Worm (Caenorhabditis elegans): ENCODE results near the gene ints-7.
A peak's percentile ranks its signal among the peaks of the same experiment; 100 is the strongest.

Gene ints-7

DNA sequence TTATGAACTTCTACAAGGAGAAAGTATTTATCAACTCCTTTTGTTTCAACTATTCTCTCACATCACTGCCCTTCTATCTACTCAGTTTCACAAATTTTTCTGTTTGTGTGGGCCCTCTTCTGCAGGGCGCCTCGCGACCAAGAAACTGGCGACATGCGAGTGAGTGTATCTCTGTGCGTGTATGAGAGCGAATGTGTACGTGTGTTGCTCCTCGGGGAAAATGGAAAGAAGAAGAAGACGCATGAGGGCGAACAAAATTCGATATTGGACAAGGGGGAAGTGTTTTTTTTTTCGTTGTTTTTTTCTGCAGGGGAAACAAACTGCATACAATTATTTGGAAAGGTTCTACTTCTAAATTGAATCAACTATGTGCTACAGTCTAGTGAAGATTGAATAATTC lies 38.9 kb downstream of the ints-7 start:
- TF ChIP-seq unc-62 (GFP tag; optimal IDR thresholded peaks at IDR 0.05) (no peak), lin-13 (tag; optimal IDR thresholded peaks at IDR 0.05) (no peak), ces-1 (GFP tag; optimal IDR thresholded peaks at IDR 0.05) (no peak), nhr-12 (tag; optimal IDR thresholded peaks at IDR 0.05) (no peak), sptf-1 (tag; optimal IDR thresholded peaks at IDR 0.05) (no peak), zip-8 (tag; optimal IDR thresholded peaks at IDR 0.05) (no peak), ceh-83 (GFP tag; optimal IDR thresholded peaks at IDR 0.05) (no peak), ceh-43 (GFP tag; optimal IDR thresholded peaks at IDR 0.05) (no peak), flh-1 (GFP tag; optimal IDR thresholded peaks at IDR 0.05) (no peak)

- TF ChIP-seq sem-2 (GFP tag; optimal IDR thresholded peaks at IDR 0.05) = peak; percentile 36
- TF ChIP-seq ceh-39 (tag; optimal IDR thresholded peaks at IDR 0.05) = no peak
Measured at ce11 chrII:11622605-11623004, 40.0 kb downstream of the ints-7 start.

- no peak for TF ChIP-seq unc-39 (tag; optimal IDR thresholded peaks at IDR 0.05)
- no peak for TF ChIP-seq M03D4.4 (tag; optimal IDR thresholded peaks at IDR 0.05)
- TF ChIP-seq tbx-8 (GFP tag; optimal IDR thresholded peaks at IDR 0.05) = no peak
- no peak for TF ChIP-seq ces-1 (GFP tag; optimal IDR thresholded peaks at IDR 0.05)
- no peak for TF ChIP-seq mab-5 (tag; optimal IDR thresholded peaks at IDR 0.05)
- TF ChIP-seq mls-2 (tag; optimal IDR thresholded peaks at IDR 0.05) = no peak
- no peak for TF ChIP-seq ham-2 (GFP tag; optimal IDR thresholded peaks at IDR 0.05)
- TF ChIP-seq nhr-76 (tag; optimal IDR thresholded peaks at IDR 0.05) = no peak
- TF ChIP-seq zip-8 (tag; optimal IDR thresholded peaks at IDR 0.05) = no peak
- TF ChIP-seq sptf-1 (tag; optimal IDR thresholded peaks at IDR 0.05) = no peak
- no peak for TF ChIP-seq mep-1 (tag; optimal IDR thresholded peaks at IDR 0.05)
- no peak for TF ChIP-seq nhr-237 (tag; optimal IDR thresholded peaks at IDR 0.05)
- no peak for TF ChIP-seq elt-1 (tag; optimal IDR thresholded peaks at IDR 0.05; ENCODE audit: borderline replicate concordance, insufficient read depth)
- no peak for TF ChIP-seq nhr-2 (tag; optimal IDR thresholded peaks at IDR 0.05)
- TF ChIP-seq hlh-1 (tag; optimal IDR thresholded peaks at IDR 0.05) = no peak
- TF ChIP-seq lin-13 (tag; optimal IDR thresholded peaks at IDR 0.05) = no peak
- TF ChIP-seq unc-120 (tag; optimal IDR thresholded peaks at IDR 0.05; ENCODE audit: poor library complexity, severe bottlenecking) = no peak
Measured at ce11 chrII:11627904-11628303, 45.3 kb downstream of the ints-7 start.

DNA sequence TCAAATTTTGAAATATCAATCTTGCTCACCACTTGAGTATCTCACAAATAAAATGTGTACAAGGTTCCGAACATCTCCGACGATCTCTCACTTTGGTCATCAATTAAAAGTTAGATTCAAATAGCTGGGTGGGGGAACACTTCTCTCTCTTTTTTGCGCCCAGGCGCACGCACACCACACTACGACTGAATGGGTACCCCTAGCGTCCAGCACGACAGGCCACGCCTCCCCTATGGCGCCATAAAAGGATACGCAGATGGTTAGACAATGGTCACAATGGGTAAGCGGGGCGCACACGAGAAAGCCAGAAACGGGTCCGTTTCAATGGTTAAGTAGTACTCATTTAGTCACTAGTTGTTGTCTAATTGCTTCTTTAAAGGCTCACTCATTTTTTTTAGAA lies 47.3 kb downstream of the ints-7 start:
- TF ChIP-seq sptf-1 (tag; optimal IDR thresholded peaks at IDR 0.05) = peak; percentile 19
- peak; percentile 4 for TF ChIP-seq cnd-1 (tag; optimal IDR thresholded peaks at IDR 0.05)
- TF ChIP-seq zip-8 (tag; optimal IDR thresholded peaks at IDR 0.05) = no peak
- TF ChIP-seq nhr-237 (tag; optimal IDR thresholded peaks at IDR 0.05) = no peak
- peak; percentile 21 for TF ChIP-seq ztf-11 (tag; optimal IDR thresholded peaks at IDR 0.05)
- TF ChIP-seq tbx-8 (GFP tag; optimal IDR thresholded peaks at IDR 0.05) = no peak

ce11 chrII:11632689-11633088 lies 50.0 kb downstream of the ints-7 start:
- TF ChIP-seq ceh-43 (GFP tag; optimal IDR thresholded peaks at IDR 0.05) = no peak
- no peak for TF ChIP-seq ceh-83 (GFP tag; optimal IDR thresholded peaks at IDR 0.05)
- TF ChIP-seq lsy-2 (tag; optimal IDR thresholded peaks at IDR 0.05) = peak; percentile 3
- TF ChIP-seq unc-120 (tag; optimal IDR thresholded peaks at IDR 0.05; ENCODE audit: poor library complexity, severe bottlenecking) = peak; percentile 59
- no peak for TF ChIP-seq nhr-28 (tag; optimal IDR thresholded peaks at IDR 0.05)
- TF ChIP-seq mls-2 (tag; optimal IDR thresholded peaks at IDR 0.05) = no peak
- peak; percentile 44 for TF ChIP-seq mep-1 (tag; optimal IDR thresholded peaks at IDR 0.05)
- no peak for TF ChIP-seq tbx-8 (GFP tag; optimal IDR thresholded peaks at IDR 0.05)
- TF ChIP-seq unc-62 (GFP tag; optimal IDR thresholded peaks at IDR 0.05) = no peak
- no peak for TF ChIP-seq nhr-76 (tag; optimal IDR thresholded peaks at IDR 0.05)
- no peak for TF ChIP-seq sptf-1 (tag; optimal IDR thresholded peaks at IDR 0.05)
- no peak for TF ChIP-seq elt-3 (tag; optimal IDR thresholded peaks at IDR 0.05)
- TF ChIP-seq drap-1 (GFP tag; optimal IDR thresholded peaks at IDR 0.05) = no peak
- TF ChIP-seq snpc-4 (tag; optimal IDR thresholded peaks at IDR 0.05) = no peak
- TF ChIP-seq M03D4.4 (tag; optimal IDR thresholded peaks at IDR 0.05) = no peak
- TF ChIP-seq nhr-12 (tag; optimal IDR thresholded peaks at IDR 0.05) = no peak
- TF ChIP-seq ceh-39 (tag; optimal IDR thresholded peaks at IDR 0.05) = no peak
- no peak for TF ChIP-seq sem-2 (GFP tag; optimal IDR thresholded peaks at IDR 0.05)
- TF ChIP-seq ztf-11 (tag; optimal IDR thresholded peaks at IDR 0.05) = no peak
- no peak for TF ChIP-seq bed-3 (GFP tag; optimal IDR thresholded peaks at IDR 0.05)
- TF ChIP-seq ces-1 (GFP tag; optimal IDR thresholded peaks at IDR 0.05) = no peak
- TF ChIP-seq cnd-1 (tag; optimal IDR thresholded peaks at IDR 0.05) = peak; percentile 6
- peak; percentile 12 for TF ChIP-seq hlh-1 (tag; optimal IDR thresholded peaks at IDR 0.05)
- TF ChIP-seq nhr-2 (tag; optimal IDR thresholded peaks at IDR 0.05) = peak; percentile 8
- TF ChIP-seq zip-8 (tag; optimal IDR thresholded peaks at IDR 0.05) = no peak
- no peak for TF ChIP-seq elt-1 (tag; optimal IDR thresholded peaks at IDR 0.05; ENCODE audit: borderline replicate concordance, insufficient read depth)
- no peak for TF ChIP-seq lin-13 (tag; optimal IDR thresholded peaks at IDR 0.05)
- TF ChIP-seq lin-32 (GFP tag; optimal IDR thresholded peaks at IDR 0.05) = no peak
- TF ChIP-seq nhr-237 (tag; optimal IDR thresholded peaks at IDR 0.05) = peak; percentile 12
- peak; percentile 44 for TF ChIP-seq pha-4 (tag; optimal IDR thresholded peaks at IDR 0.05)
- no peak for TF ChIP-seq mab-5 (tag; optimal IDR thresholded peaks at IDR 0.05)
